Worm (Caenorhabditis elegans): Measurements from ENCODE around the gene B0303.16.

ce11 chrIII:8688438-8688946, 16.4 kb upstream of the B0303.16 start, which contains the start of gene hadb-1:
- no peak for TF ChIP-seq him-1 (tag; optimal IDR thresholded peaks at IDR 0.05)
- TF ChIP-seq dao-5 (tag; optimal IDR thresholded peaks at IDR 0.05), result no peak
- no peak for TF ChIP-seq W03F9.2 (tag; optimal IDR thresholded peaks at IDR 0.05)
